Fruit fly (Drosophila melanogaster) whole organism, embryonic: ENCODE data around the gene yps.

Experiments used
- Abd-B ChIP-seq: fragments of 200-800 bp; sonication (Bioruptor generic); optimal IDR thresholded peaks from 2 replicates; lab custom pipeline; 2018; ENCODE audit warnings: missing biosample characterization, mild to moderate bottlenecking, missing genetic modification characterization, moderate library complexity
- C15 ChIP-seq: fragments of 200-800 bp; sonication (Bioruptor generic); IDR thresholded peaks from 3 replicates; pipeline ENCODE4 v1.3.6; 2022; ENCODE audit warnings: missing biosample characterization, missing genetic modification characterization
- CG1024 ChIP-seq: fragments of 200-800 bp; sonication (Bioruptor generic); IDR thresholded peaks from 2 replicates; pipeline ENCODE4 v1.3.6; 2022; ENCODE audit warnings: missing biosample characterization, missing genetic modification characterization
- CG10321 ChIP-seq: fragments of 200-800 bp; sonication (Bioruptor generic); IDR thresholded peaks from 2 replicates; pipeline ENCODE4 v1.3.6; 2022; ENCODE audit warnings: missing biosample characterization, missing genetic modification characterization
- CG10462 ChIP-seq: fragments of 200-800 bp; sonication (Bioruptor generic); optimal IDR thresholded peaks from 2 replicates; lab custom pipeline; 2016; ENCODE audit warnings: missing biosample characterization, missing genetic modification characterization
- CG11085 ChIP-seq: fragments of 200-800 bp; sonication (Bioruptor generic); IDR thresholded peaks from 2 replicates; pipeline ENCODE4 v1.3.6; 2022; ENCODE audit warnings: missing biosample characterization, missing genetic modification characterization
- CG11560 ChIP-seq: fragments of 200-800 bp; sonication (Bioruptor generic); IDR thresholded peaks from 3 replicates; pipeline ENCODE4 v1.3.6; 2022; ENCODE audit warnings: missing biosample characterization, missing genetic modification characterization
- CG12104 ChIP-seq: fragments of 200-800 bp; sonication (Bioruptor generic); optimal IDR thresholded peaks from 3 replicates; lab custom pipeline; 2016; ENCODE audit warnings: missing biosample characterization, missing genetic modification characterization
- CG12219 ChIP-seq: fragments of 200-800 bp; sonication (Bioruptor generic); optimal IDR thresholded peaks from 3 replicates; lab custom pipeline; 2018; ENCODE audit warnings: missing biosample characterization, mild to moderate bottlenecking, missing genetic modification characterization
- CG14050 ChIP-seq: fragments of 200-800 bp; sonication (Bioruptor generic); IDR thresholded peaks from 3 replicates; pipeline ENCODE4 v1.3.6; 2022; ENCODE audit warnings: missing biosample characterization, missing genetic modification characterization
- CG15011 ChIP-seq: fragments of 200-800 bp; sonication (Bioruptor generic); optimal IDR thresholded peaks from 3 replicates; lab custom pipeline; 2018; ENCODE audit warnings: missing biosample characterization, mild to moderate bottlenecking, missing genetic modification characterization
- CG1602 ChIP-seq: fragments of 200-800 bp; sonication (Bioruptor generic); optimal IDR thresholded peaks from 3 replicates; lab custom pipeline; 2016; ENCODE audit warnings: missing biosample characterization, missing genetic modification characterization
- CG18599 ChIP-seq: fragments of 200-800 bp; sonication (Bioruptor generic); optimal IDR thresholded peaks from 3 replicates; lab custom pipeline; 2017; ENCODE audit warnings: missing biosample characterization, missing genetic modification characterization, mild to moderate bottlenecking, moderate library complexity, missing genetic modification reagents
- CG2120 ChIP-seq: fragments of 200-800 bp; sonication (Bioruptor generic); optimal IDR thresholded peaks from 3 replicates; lab custom pipeline; 2016; ENCODE audit warnings: missing biosample characterization, missing genetic modification characterization
- CG34376 ChIP-seq: fragments of 200-800 bp; sonication (Bioruptor generic); optimal IDR thresholded peaks from 2 replicates; lab custom pipeline; 2018; ENCODE audit warnings: missing biosample characterization, mild to moderate bottlenecking, missing genetic modification characterization
- CG6272 ChIP-seq: fragments of 200-800 bp; sonication (Bioruptor generic); IDR thresholded peaks from 2 replicates; pipeline ENCODE4 v1.3.6; 2022; ENCODE audit warnings: missing biosample characterization, missing genetic modification characterization
- CG6654 ChIP-seq: fragments of 200-800 bp; sonication (Bioruptor generic); optimal IDR thresholded peaks from 2 replicates; lab custom pipeline; 2017; ENCODE audit warnings: missing biosample characterization, mild to moderate bottlenecking, missing genetic modification characterization
- CG6689 ChIP-seq: fragments of 200-800 bp; sonication (Bioruptor generic); IDR thresholded peaks from 2 replicates; pipeline ENCODE4 v1.3.6; 2022; ENCODE audit warnings: missing biosample characterization, missing genetic modification characterization
- Hey ChIP-seq: fragments of 200-800 bp; sonication (Bioruptor generic); optimal IDR thresholded peaks from 3 replicates; lab custom pipeline; 2018; ENCODE audit warnings: missing biosample characterization, mild to moderate bottlenecking, missing genetic modification characterization
- Hmx ChIP-seq: fragments of 200-800 bp; sonication (Bioruptor generic); optimal IDR thresholded peaks from 2 replicates; lab custom pipeline; 2016; ENCODE audit warnings: missing biosample characterization, missing genetic modification characterization
- MTF-1 ChIP-seq: fragments of 200-800 bp; sonication (Bioruptor generic); optimal IDR thresholded peaks from 2 replicates; lab custom pipeline; 2018; ENCODE audit warnings: missing biosample characterization, mild to moderate bottlenecking, missing genetic modification characterization, borderline replicate concordance
- Med ChIP-seq: fragments of 200-800 bp; sonication (Bioruptor generic); peaks from one replicate; lab custom pipeline; 2016; ENCODE audit warnings: missing biosample characterization, missing genetic modification characterization, mild to moderate bottlenecking, inconsistent platforms, moderate library complexity
- NFAT ChIP-seq: fragments of 200-800 bp; sonication (Bioruptor generic); IDR thresholded peaks from 2 replicates; pipeline ENCODE4 v1.3.6; 2022; ENCODE audit warnings: missing biosample characterization, missing genetic modification characterization
- Oli ChIP-seq: fragments of 200-800 bp; sonication (Bioruptor generic); optimal IDR thresholded peaks from 2 replicates; lab custom pipeline; 2018; ENCODE audit warnings: missing biosample characterization, mild to moderate bottlenecking, missing genetic modification characterization, moderate library complexity
- Pdp1 ChIP-seq, 2 experiments: fragments of 200-800 bp; sonication (Bioruptor generic); optimal IDR thresholded peaks; 3 replicates each; lab custom pipeline; 2016; ENCODE audit warnings: missing biosample characterization in 2 of 2, missing genetic modification characterization in 2 of 2, mild to moderate bottlenecking in 1 of 2, moderate library complexity in 1 of 2
- Rx ChIP-seq: fragments of 200-800 bp; sonication (Bioruptor generic); IDR thresholded peaks from 2 replicates; pipeline ENCODE4 v1.3.6; 2022; ENCODE audit warnings: missing biosample characterization, missing genetic modification characterization
- Vsx1 ChIP-seq: fragments of 200-800 bp; sonication (Bioruptor generic); optimal IDR thresholded peaks from 2 replicates; lab custom pipeline; 2017; ENCODE audit warnings: missing biosample characterization, mild to moderate bottlenecking, missing genetic modification characterization, missing genetic modification reagents
- Xbp1 ChIP-seq: fragments of 200-800 bp; sonication (Bioruptor generic); optimal IDR thresholded peaks from 3 replicates; lab custom pipeline; 2016; ENCODE audit warnings: missing biosample characterization, mild to moderate bottlenecking, missing genetic modification characterization
- aop ChIP-seq: fragments of 200-800 bp; sonication (Bioruptor generic); IDR thresholded peaks from 2 replicates; pipeline ENCODE4 v1.3.6; 2022; ENCODE audit warnings: missing biosample characterization, missing genetic modification characterization
- ase ChIP-seq: fragments of 200-800 bp; sonication (Bioruptor generic); IDR thresholded peaks from 3 replicates; pipeline ENCODE4 v1.3.6; 2022; ENCODE audit warnings: missing biosample characterization, missing genetic modification characterization
- caup ChIP-seq: fragments of 200-800 bp; sonication (Bioruptor generic); optimal IDR thresholded peaks from 3 replicates; lab custom pipeline; 2017; ENCODE audit warnings: missing biosample characterization, mild to moderate bottlenecking, missing genetic modification characterization, moderate library complexity; ENCODE audit not compliant: severe bottlenecking
- chm ChIP-seq: fragments of 200-800 bp; sonication (Bioruptor generic); IDR thresholded peaks from 2 replicates; pipeline ENCODE4 v1.3.6; 2022; ENCODE audit warnings: missing biosample characterization, missing genetic modification characterization
- crc ChIP-seq: fragments of 200-800 bp; sonication (Bioruptor generic); optimal IDR thresholded peaks from 2 replicates; lab custom pipeline; 2016; ENCODE audit warnings: missing biosample characterization, missing genetic modification characterization
- dmrt99B ChIP-seq: fragments of 200-800 bp; sonication (Bioruptor generic); optimal IDR thresholded peaks from 2 replicates; lab custom pipeline; 2018; ENCODE audit warnings: missing biosample characterization, mild to moderate bottlenecking, missing genetic modification characterization, moderate library complexity
- ewg ChIP-seq: fragments of 200-800 bp; sonication (Bioruptor generic); optimal IDR thresholded peaks from 3 replicates; lab custom pipeline; 2017; ENCODE audit warnings: mild to moderate bottlenecking, missing biosample characterization, missing genetic modification reagents, missing genetic modification characterization
- fru ChIP-seq: fragments of >200 bp; optimal IDR thresholded peaks from 2 replicates; lab custom pipeline; 2017
- gcm ChIP-seq: fragments of 200-800 bp; sonication (Bioruptor generic); optimal IDR thresholded peaks from 2 replicates; lab custom pipeline; 2019; ENCODE audit warnings: missing biosample characterization, mild to moderate bottlenecking, missing genetic modification characterization, moderate library complexity
- grn ChIP-seq: fragments of 200-800 bp; sonication (Bioruptor generic); optimal IDR thresholded peaks from 3 replicates; lab custom pipeline; 2017; ENCODE audit warnings: missing biosample characterization, missing genetic modification characterization
- her ChIP-seq: fragments of 200-800 bp; sonication (Bioruptor generic); optimal IDR thresholded peaks from 2 replicates; lab custom pipeline; 2016; ENCODE audit warnings: missing biosample characterization, missing genetic modification characterization
- knrl ChIP-seq: fragments of 200-800 bp; sonication (Bioruptor generic); IDR thresholded peaks from 3 replicates; pipeline ENCODE4 v1.3.6; 2022; ENCODE audit warnings: missing biosample characterization, missing genetic modification characterization; ENCODE audit not compliant: partially characterized antibody
- mam ChIP-seq: fragments of 200-800 bp; sonication (Bioruptor generic); optimal IDR thresholded peaks from 3 replicates; lab custom pipeline; 2016; ENCODE audit warnings: missing biosample characterization, missing genetic modification characterization
- nau ChIP-seq: fragments of 200-800 bp; sonication (Bioruptor generic); optimal IDR thresholded peaks from 3 replicates; lab custom pipeline; 2017; ENCODE audit warnings: missing biosample characterization, mild to moderate bottlenecking, missing genetic modification characterization, missing genetic modification reagents
- nerfin-1 ChIP-seq: fragments of 200-800 bp; sonication (Bioruptor generic); optimal IDR thresholded peaks from 3 replicates; lab custom pipeline; 2019; ENCODE audit warnings: missing biosample characterization, mild to moderate bottlenecking, missing genetic modification characterization, moderate library complexity
- pb ChIP-seq: fragments of 200-800 bp; sonication (Bioruptor generic); optimal IDR thresholded peaks from 3 replicates; lab custom pipeline; 2016; ENCODE audit warnings: missing biosample characterization, missing genetic modification characterization
- pfk ChIP-seq: fragments of 200-800 bp; sonication (Bioruptor generic); optimal IDR thresholded peaks from 2 replicates; lab custom pipeline; 2018; ENCODE audit warnings: missing biosample characterization, mild to moderate bottlenecking, missing genetic modification characterization, moderate library complexity
- pnt ChIP-seq: fragments of 200-800 bp; sonication (Bioruptor generic); optimal IDR thresholded peaks from 3 replicates; lab custom pipeline; 2016; ENCODE audit warnings: missing biosample characterization, missing genetic modification characterization
- pzg ChIP-seq: fragments of 200-800 bp; sonication (Bioruptor generic); optimal IDR thresholded peaks from 3 replicates; lab custom pipeline; 2018; ENCODE audit warnings: missing biosample characterization, mild to moderate bottlenecking, missing genetic modification characterization, moderate library complexity
- sna ChIP-seq: fragments of 200-800 bp; sonication (Bioruptor generic); IDR thresholded peaks from 2 replicates; pipeline ENCODE4 v1.3.6; 2022; ENCODE audit warnings: missing biosample characterization, missing genetic modification characterization; ENCODE audit not compliant: partially characterized antibody
- unc-4 ChIP-seq: fragments of 200-800 bp; sonication (Bioruptor generic); IDR thresholded peaks from 2 replicates; pipeline ENCODE4 v1.3.6; 2022; ENCODE audit warnings: missing biosample characterization, missing genetic modification characterization; ENCODE audit not compliant: partially characterized antibody

Gene yps

dm6 chr3L:12145709-12146694, 21.1 kb upstream of the yps start, which contains the start of the genes eIF3l and Nrx-IV (continued):
- TF ChIP-seq CG34376 (GFP tag; lab: Kevin White, UChicago) (no peak), her (no peak), Vsx1 (GFP tag; lab: Kevin White, UChicago) (no peak), NFAT (GFP tag; lab: Robert Waterston, UW) (no peak), knrl (GFP tag; lab: Robert Waterston, UW) (peak; percentile 76), caup (GFP tag; lab: Kevin White, UChicago) (no peak), Med (GFP tag; lab: Kevin White, UChicago) (peak; percentile 65), CG6654 (GFP tag; lab: Kevin White, UChicago) (no peak), pnt (GFP tag; lab: Kevin White, UChicago) (no peak), grn (GFP tag; lab: Kevin White, UChicago) (no peak), CG11560 (tag; lab: Robert Waterston, UW) (no peak), Hmx (GFP tag; lab: Kevin White, UChicago) (no peak), CG2120 (GFP tag; lab: Kevin White, UChicago) (no peak), Hey (tag; lab: Kevin White, UChicago) (no peak), gcm (GFP tag; lab: Kevin White, UChicago) (no peak), chm (GFP tag; lab: Robert Waterston, UW) (no peak), sna (GFP tag; lab: Robert Waterston, UW) (peak; percentile 41; the same call in 1 of the 2 replicates), CG12104 (GFP tag; lab: Kevin White, UChicago) (no peak), nerfin-1 (no peak), pfk (GFP tag; lab: Kevin White, UChicago) (no peak), pb (GFP tag; lab: Kevin White, UChicago) (no peak), CG6272 (GFP tag; lab: Robert Waterston, UW) (no peak), ase (no peak), CG11085 (GFP tag; lab: Robert Waterston, UW) (no peak), Pdp1 (GFP tag; optimal IDR thresholded peaks at IDR 0.05; lab: Kevin White, UChicago) (no peak), unc-4 (GFP tag; lab: Robert Waterston, UW) (peak; percentile 71), nau (GFP tag; lab: Kevin White, UChicago) (no peak), ewg (GFP tag; lab: Kevin White, UChicago) (no peak), crc (GFP tag; lab: Kevin White, UChicago) (no peak), CG6689 (GFP tag; lab: Robert Waterston, UW) (no peak), aop (GFP tag; lab: Robert Waterston, UW) (no peak), Rx (GFP tag; lab: Robert Waterston, UW) (no peak), CG18599 (no peak), pzg (GFP tag; lab: Kevin White, UChicago) (peak; percentile 61)

dm6 chr3L:12139232-12139698, 14.3 kb upstream of the yps start:
- peak; percentile 61 for TF ChIP-seq mam
- peak; percentile 7 for TF ChIP-seq CG1602
- TF ChIP-seq C15 (GFP tag; lab: Robert Waterston, UW), result no peak
- no peak for TF ChIP-seq CG1024
- TF ChIP-seq CG15011 (GFP tag; lab: Kevin White, UChicago), result no peak
- peak; percentile 62 for TF ChIP-seq dmrt99B (tag; lab: Kevin White, UChicago)
- peak; percentile 32 for TF ChIP-seq CG12219 (GFP tag; lab: Kevin White, UChicago)
- no peak for TF ChIP-seq CG10321 (GFP tag; lab: Robert Waterston, UW)
- no peak for TF ChIP-seq MTF-1 (GFP tag; lab: Kevin White, UChicago)
- TF ChIP-seq Oli (tag; lab: Kevin White, UChicago), result peak; percentile 57
- no peak for TF ChIP-seq fru (lab: Kevin White, UChicago)
- TF ChIP-seq Abd-B (GFP tag; lab: Kevin White, UChicago), result no peak
- TF ChIP-seq Xbp1, result peak; percentile 60
- no peak for TF ChIP-seq CG14050 (GFP tag; lab: Robert Waterston, UW)
- peak; percentile 13 for TF ChIP-seq CG10462
